Worm (Caenorhabditis elegans) whole organism, L4/young adult: ENCODE results near the gene C40H5.2.

Source experiments
- W03F9.2 ChIP-seq: fragments of 150-350 bp; optimal IDR thresholded peaks from 2 replicates; lab custom pipeline; 2014; ENCODE audit warnings: missing biosample characterization, missing genetic modification characterization
- dao-5 ChIP-seq: sonication (generic microtip); optimal IDR thresholded peaks from 2 replicates; lab custom pipeline; 2016; ENCODE audit warnings: missing genotype, missing genetic modification characterization, moderate library complexity, missing compliant biosample characterization
- him-1 ChIP-seq: sonication (generic microtip); optimal IDR thresholded peaks from 2 replicates; lab custom pipeline; 2016; ENCODE audit warnings: missing genotype, missing genetic modification reagents, missing genetic modification characterization, missing compliant biosample characterization

ce11 chrX:11758809-11759208 is 12.9 kb downstream of the C40H5.2 start, which contains the start of gene lact-7:
- TF ChIP-seq dao-5 (no peak), W03F9.2 (no peak), him-1 (tag; lab: Kevin White, UChicago) (no peak)
